Worm (Caenorhabditis elegans) whole organism, midembryonic: ENCODE results near the gene C16C8.12.

ENCODE experiments used
- T22C8.4 ChIP-seq: fragments of 200-800 bp; sonication (Bioruptor generic); IDR thresholded peaks from 2 replicates; pipeline ENCODE4 v1.3.6; 2022; ENCODE audit warnings: missing genetic modification characterization, missing compliant biosample characterization
- cog-1 ChIP-seq: sonication (generic microtip); optimal IDR thresholded peaks from 2 replicates; lab custom pipeline; 2016; ENCODE audit warnings: missing genetic modification characterization, missing compliant biosample characterization
- flt-1 ChIP-seq: fragments of 200-800 bp; sonication (Bioruptor generic); IDR thresholded peaks from 2 replicates; pipeline ENCODE4 v1.3.6; 2022; ENCODE audit warnings: missing genetic modification characterization, missing compliant biosample characterization
- klf-2 ChIP-seq: fragments of 200-800 bp; sonication (Bioruptor generic); conservative IDR thresholded peaks from 2 replicates; pipeline ENCODE4 v1.3.6; 2022; ENCODE audit warnings: missing genetic modification reagents, missing genetic modification characterization, missing compliant biosample characterization
- med-1 ChIP-seq: sonication (generic microtip); optimal IDR thresholded peaks from 2 replicates; lab custom pipeline; 2017; ENCODE audit warnings: missing genetic modification characterization, mild to moderate bottlenecking, missing compliant biosample characterization, antibody characterized with exemption, missing genetic modification reagents; ENCODE audit not compliant: insufficient read depth
- ref-1 ChIP-seq: fragments of 200-800 bp; sonication (Bioruptor generic); conservative IDR thresholded peaks from 2 replicates; pipeline ENCODE4 v1.3.6; 2022; ENCODE audit warnings: missing genetic modification reagents, missing genetic modification characterization, missing compliant biosample characterization
- tab-1 ChIP-seq: fragments of 200-800 bp; sonication (Bioruptor generic); IDR thresholded peaks from 2 replicates; pipeline ENCODE4 v1.3.6; 2022; ENCODE audit warnings: missing genetic modification characterization, missing compliant biosample characterization
- ztf-23 ChIP-seq: fragments of 200-800 bp; sonication (Bioruptor generic); IDR thresholded peaks from 2 replicates; pipeline ENCODE4 v1.3.6; 2022; ENCODE audit warnings: missing genetic modification reagents, missing genetic modification characterization, missing compliant biosample characterization
- ztf-29 ChIP-seq: fragments of 200-800 bp; sonication (Bioruptor generic); IDR thresholded peaks from 2 replicates; pipeline ENCODE4 v1.3.6; 2022; ENCODE audit warnings: missing genetic modification reagents, missing genetic modification characterization, missing compliant biosample characterization

Gene C16C8.12

DNA sequence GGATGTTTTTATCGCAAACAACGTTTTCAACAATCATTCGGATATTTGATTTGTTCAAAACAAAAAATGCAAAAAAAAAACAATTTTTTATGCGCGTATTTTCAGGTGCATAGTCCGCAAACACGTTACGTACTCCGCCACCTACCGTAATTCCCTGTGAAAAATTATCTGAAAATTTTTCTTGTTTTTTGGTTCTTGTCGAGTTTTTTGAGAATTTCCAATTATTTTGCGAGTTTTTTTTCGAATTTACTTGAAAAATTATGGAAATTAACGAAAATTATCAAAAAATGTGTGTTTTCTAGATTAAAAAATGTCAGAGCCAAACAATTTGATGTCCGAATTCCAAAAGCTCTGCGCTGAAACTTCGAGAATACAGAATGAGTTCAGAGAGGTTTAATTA is at the start of gene C16C8.12:
C16C8.12 (plus strand) TSS at position 301 of the 400 bp plus-strand sequence.
- no peak for TF ChIP-seq med-1 (GFP tag; lab: Kevin White, UChicago)
- no peak for TF ChIP-seq ztf-29 (GFP tag; lab: Robert Waterston, UW)
- TF ChIP-seq ref-1 (GFP tag; lab: Robert Waterston, UW): no peak
- TF ChIP-seq T22C8.4 (GFP tag; lab: Robert Waterston, UW): no peak
- no peak for TF ChIP-seq ztf-23 (GFP tag; lab: Robert Waterston, UW)
- TF ChIP-seq tab-1 (GFP tag; lab: Robert Waterston, UW): no peak
- TF ChIP-seq cog-1: no peak
- TF ChIP-seq klf-2 (GFP tag; lab: Robert Waterston, UW): no peak
- TF ChIP-seq flt-1 (GFP tag; lab: Robert Waterston, UW): no peak

ce11 chrII:3402854-3403253 is 49.7 kb upstream of the C16C8.12 start, which contains the start of gene nep-10:
Gene nep-10, minus strand, starts transcription at chrII:3402954.
- no peak for TF ChIP-seq flt-1 (GFP tag; lab: Robert Waterston, UW)
- no peak for TF ChIP-seq med-1 (GFP tag; lab: Kevin White, UChicago)
- TF ChIP-seq tab-1 (GFP tag; lab: Robert Waterston, UW): no peak
- TF ChIP-seq klf-2 (GFP tag; lab: Robert Waterston, UW): no peak
- no peak for TF ChIP-seq T22C8.4 (GFP tag; lab: Robert Waterston, UW)
- no peak for TF ChIP-seq cog-1

ce11 chrII:3403535-3403934 is 49.0 kb upstream of the C16C8.12 start, which contains the start of gene nep-8:
Gene nep-8, plus strand, starts transcription at chrII:3403835.
- TF ChIP-seq med-1 (GFP tag; lab: Kevin White, UChicago) (no peak), ztf-29 (GFP tag; lab: Robert Waterston, UW) (no peak), ref-1 (GFP tag; lab: Robert Waterston, UW) (no peak), flt-1 (GFP tag; lab: Robert Waterston, UW) (no peak), klf-2 (GFP tag; lab: Robert Waterston, UW) (no peak), cog-1 (no peak), T22C8.4 (GFP tag; lab: Robert Waterston, UW) (no peak), tab-1 (GFP tag; lab: Robert Waterston, UW) (no peak), ztf-23 (GFP tag; lab: Robert Waterston, UW) (no peak)

- TF ChIP-seq ztf-23 (GFP tag; lab: Robert Waterston, UW) (no peak), med-1 (GFP tag; lab: Kevin White, UChicago) (no peak), klf-2 (GFP tag; lab: Robert Waterston, UW) (no peak), tab-1 (GFP tag; lab: Robert Waterston, UW) (no peak), ztf-29 (GFP tag; lab: Robert Waterston, UW) (no peak), T22C8.4 (GFP tag; lab: Robert Waterston, UW) (no peak), ref-1 (GFP tag; lab: Robert Waterston, UW) (no peak), flt-1 (GFP tag; lab: Robert Waterston, UW) (no peak), cog-1 (no peak)
These were observed 38.1 kb upstream of the C16C8.12 start, which contains the start of the genes F18A12.7 and F18A12.2 for ce11 chrII:3414383-3414910. Gene F18A12.7, minus strand, starts transcription at chrII:3414483. Gene F18A12.2, plus strand, starts transcription at chrII:3414860.

DNA sequence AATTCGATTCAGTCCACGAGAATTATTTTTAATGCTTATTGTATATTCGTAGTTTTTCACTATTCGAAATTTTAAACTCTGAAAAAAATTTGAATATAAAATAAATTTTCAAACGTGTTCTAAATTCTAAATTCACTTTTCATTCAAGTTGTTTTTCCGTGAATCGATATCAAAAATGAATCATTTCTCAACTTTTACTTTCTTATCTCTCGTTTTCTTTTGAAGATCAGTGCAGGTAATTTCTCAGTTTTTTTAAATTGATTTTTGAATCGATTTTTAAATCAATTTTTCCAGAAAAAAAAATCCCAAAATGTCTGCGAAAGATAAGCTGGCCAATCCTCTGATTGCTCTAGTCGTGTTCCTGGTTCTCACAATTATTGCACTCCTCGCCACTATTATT is 36.0 kb upstream of the C16C8.12 start, which contains the start of gene nep-6:
nep-6 (plus strand) TSS at position 301 of the 400 bp plus-strand sequence.
- TF ChIP-seq ztf-23 (GFP tag; lab: Robert Waterston, UW) (no peak), cog-1 (no peak), ztf-29 (GFP tag; lab: Robert Waterston, UW) (no peak), ref-1 (GFP tag; lab: Robert Waterston, UW) (no peak), klf-2 (GFP tag; lab: Robert Waterston, UW) (no peak), tab-1 (GFP tag; lab: Robert Waterston, UW) (no peak), med-1 (GFP tag; lab: Kevin White, UChicago) (no peak)

DNA sequence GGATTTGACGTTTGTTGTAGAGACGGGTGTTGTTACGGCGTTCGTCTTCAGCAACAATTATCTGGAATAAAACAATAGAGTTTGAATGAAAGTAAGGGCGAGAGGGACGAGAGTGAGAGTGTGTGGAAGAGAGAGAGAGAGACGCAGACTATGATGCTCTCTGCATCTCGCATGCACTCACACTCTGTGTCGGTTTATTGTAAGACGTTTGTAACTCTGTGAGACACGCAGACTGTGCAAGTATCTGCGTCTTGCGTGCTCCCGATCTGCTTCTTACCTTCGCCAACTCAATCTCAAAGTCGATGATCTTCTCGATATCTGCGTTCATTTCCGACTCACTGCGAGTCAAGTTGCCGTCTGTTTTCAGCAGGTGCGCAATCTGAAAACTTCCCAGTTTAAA is 29.6 kb upstream of the C16C8.12 start:
- TF ChIP-seq cog-1 (no peak), klf-2 (GFP tag; lab: Robert Waterston, UW) (no peak), flt-1 (GFP tag; lab: Robert Waterston, UW) (no peak), T22C8.4 (GFP tag; lab: Robert Waterston, UW) (no peak), ztf-29 (GFP tag; lab: Robert Waterston, UW) (no peak), ref-1 (GFP tag; lab: Robert Waterston, UW) (no peak), med-1 (GFP tag; lab: Kevin White, UChicago) (no peak), tab-1 (GFP tag; lab: Robert Waterston, UW) (no peak), ztf-23 (GFP tag; lab: Robert Waterston, UW) (no peak)

- no peak for TF ChIP-seq ztf-23 (GFP tag; lab: Robert Waterston, UW)
- TF ChIP-seq cog-1: no peak
- TF ChIP-seq tab-1 (GFP tag; lab: Robert Waterston, UW): no peak
- no peak for TF ChIP-seq ref-1 (GFP tag; lab: Robert Waterston, UW)
- TF ChIP-seq ztf-29 (GFP tag; lab: Robert Waterston, UW): no peak
- TF ChIP-seq klf-2 (GFP tag; lab: Robert Waterston, UW): no peak
- no peak for TF ChIP-seq T22C8.4 (GFP tag; lab: Robert Waterston, UW)
- no peak for TF ChIP-seq med-1 (GFP tag; lab: Kevin White, UChicago)
- no peak for TF ChIP-seq flt-1 (GFP tag; lab: Robert Waterston, UW)
These were observed 27.1 kb upstream of the C16C8.12 start, which contains the start of gene nep-11 for ce11 chrII:3425433-3425832. Gene nep-11, minus strand, starts transcription at chrII:3425533.

DNA sequence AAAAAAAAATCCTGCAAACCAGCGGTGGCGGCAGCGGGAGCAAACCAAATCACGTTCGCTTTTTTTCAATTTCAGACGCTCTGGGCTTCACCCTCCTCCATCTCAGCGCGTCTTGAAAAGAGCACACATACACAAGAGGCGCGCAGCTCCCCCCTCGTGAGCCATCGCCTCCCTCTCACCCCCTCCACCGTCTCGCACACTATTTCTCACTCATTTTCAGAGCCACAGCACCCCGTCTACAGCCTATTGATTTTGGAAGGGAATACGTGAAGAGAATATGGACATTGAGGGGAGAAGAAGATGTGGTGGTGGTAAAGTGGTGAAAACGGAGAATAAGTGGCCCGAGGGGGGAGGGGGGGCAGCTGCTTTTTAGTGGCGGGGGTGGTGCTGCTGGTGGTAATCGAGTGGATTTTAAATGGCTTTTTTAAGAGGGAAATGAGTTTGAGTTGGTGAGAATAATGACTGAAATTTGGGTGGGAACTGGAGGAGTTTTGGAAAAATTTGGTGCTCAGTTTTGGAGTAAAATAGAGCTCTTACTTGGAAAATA is 24.3 kb upstream of the C16C8.12 start:
- TF ChIP-seq T22C8.4 (GFP tag; lab: Robert Waterston, UW): 0 out of 2 replicates have a peak, but pooled peaks have one; percentile 16
- TF ChIP-seq cog-1: no peak
- peak; percentile 56; the same call in 1 of the 2 replicates for TF ChIP-seq ztf-23 (GFP tag; lab: Robert Waterston, UW)

DNA sequence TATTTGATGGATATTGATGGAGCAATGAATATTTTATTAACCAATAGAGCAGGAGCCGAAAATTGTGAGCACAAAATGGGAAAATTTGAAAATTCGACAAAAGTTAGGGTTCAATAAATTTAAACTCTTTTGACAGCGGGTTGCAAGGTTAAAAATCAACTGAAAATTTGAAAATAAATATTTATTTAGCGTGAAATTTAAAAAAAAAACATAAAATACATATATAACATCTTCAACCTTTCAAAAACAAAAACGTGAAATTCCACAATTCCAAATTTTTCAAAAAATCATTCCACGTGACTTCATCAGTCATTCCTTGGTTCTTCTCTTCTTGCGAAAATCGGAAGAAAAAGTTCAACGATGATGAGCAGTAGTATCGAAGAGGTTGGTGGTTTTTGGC is 23.1 kb upstream of the C16C8.12 start, which contains the start of gene C16C8.18:
C16C8.18 (plus strand) TSS at position 301 of the 400 bp plus-strand sequence.
- TF ChIP-seq flt-1 (GFP tag; lab: Robert Waterston, UW) (no peak), cog-1 (no peak), ref-1 (GFP tag; lab: Robert Waterston, UW) (no peak), tab-1 (GFP tag; lab: Robert Waterston, UW) (no peak), ztf-23 (GFP tag; lab: Robert Waterston, UW) (no peak), T22C8.4 (GFP tag; lab: Robert Waterston, UW) (no peak), ztf-29 (GFP tag; lab: Robert Waterston, UW) (no peak), med-1 (GFP tag; lab: Kevin White, UChicago) (no peak), klf-2 (GFP tag; lab: Robert Waterston, UW) (no peak)
